Fruit fly (Drosophila melanogaster): ENCODE data around the gene Rubicon.

- TF ChIP-seq psq (optimal IDR thresholded peaks at IDR 0.05) = no peak
- peak; percentile 11 for TF ChIP-seq pan (optimal IDR thresholded peaks at IDR 0.05)
- no peak for TF ChIP-seq EcR (GFP tag; optimal IDR thresholded peaks at IDR 0.05)
- no peak for TF ChIP-seq usp (GFP tag; optimal IDR thresholded peaks at IDR 0.05)
- TF ChIP-seq CG8478 (optimal IDR thresholded peaks at IDR 0.05) = no peak
Observed at dm6 chrX:8667709-8668108, 9.2 kb upstream of the Rubicon start.

Data from whole organism.